Worm (Caenorhabditis elegans) whole organism, L4 larva: ENCODE measurements around the gene dnc-2.

Experiments used
- F26F4.8 ChIP-seq: fragments of 200-800 bp; sonication (Bioruptor generic); conservative IDR thresholded peaks from 2 replicates; pipeline ENCODE4 v1.3.6; 2022; ENCODE audit warnings: missing genetic modification characterization, missing compliant biosample characterization
- F37D6.2 ChIP-seq: sonication (generic microtip); optimal IDR thresholded peaks from 2 replicates; lab custom pipeline; 2016; ENCODE audit warnings: mild to moderate bottlenecking, missing genetic modification characterization, missing compliant biosample characterization
- F44E2.7 ChIP-seq: fragments of 200-800 bp; sonication (Bioruptor generic); IDR thresholded peaks from 2 replicates; pipeline ENCODE4 v2.1.2; 2022; ENCODE audit warnings: missing genetic modification characterization, missing compliant biosample characterization
- Y75B8A.6 ChIP-seq: fragments of 200-800 bp; sonication (Bioruptor generic); IDR thresholded peaks from 2 replicates; pipeline ENCODE4 v1.3.6; 2022; ENCODE audit warnings: missing genetic modification reagents, missing genetic modification characterization, missing compliant biosample characterization
- aha-1 ChIP-seq: fragments of 150-350 bp; peaks from one replicate; lab custom pipeline; 2014; ENCODE audit warnings: missing biosample characterization, missing genetic modification characterization
- arid-1 ChIP-seq: fragments of 200-800 bp; sonication (Bioruptor generic); conservative IDR thresholded peaks from 2 replicates; pipeline ENCODE4 v1.3.6; 2022; ENCODE audit warnings: missing genetic modification reagents, missing genetic modification characterization, missing compliant biosample characterization
- attf-4 ChIP-seq: sonication (generic microtip); optimal IDR thresholded peaks from 3 replicates; lab custom pipeline; 2017; ENCODE audit warnings: missing biosample characterization, missing genetic modification characterization
- ceh-28 ChIP-seq: fragments of 150-350 bp; optimal IDR thresholded peaks from 2 replicates; lab custom pipeline; 2014; ENCODE audit warnings: missing biosample characterization, missing genetic modification reagents, missing genetic modification characterization
- ceh-44 ChIP-seq: fragments of 200-800 bp; sonication (Bioruptor generic); IDR thresholded peaks from 2 replicates; pipeline ENCODE4 v1.3.6; 2022; ENCODE audit warnings: missing genetic modification reagents, missing genetic modification characterization, missing compliant biosample characterization
- ceh-82 ChIP-seq: sonication (generic microtip); optimal IDR thresholded peaks from 2 replicates; lab custom pipeline; 2017; ENCODE audit warnings: missing biosample characterization, missing genetic modification characterization
- daf-16 ChIP-seq, 3 experiments: sonication (generic microtip); optimal IDR thresholded peaks; 2 replicates each; lab custom pipeline; 2016 to 2017; ENCODE audit warnings: missing genetic modification characterization in 3 of 3, missing genetic modification reagents in 3 of 3, mild to moderate bottlenecking in 2 of 3, missing compliant biosample characterization in 2 of 3, missing biosample characterization in 1 of 3, moderate library complexity in 1 of 3
- daf-19 ChIP-seq: fragments of 200-800 bp; sonication (Bioruptor generic); conservative IDR thresholded peaks from 2 replicates; pipeline ENCODE4 v1.3.6; 2022; ENCODE audit warnings: missing genetic modification characterization, missing compliant biosample characterization
- dmd-6 ChIP-seq: fragments of 200-800 bp; sonication (Bioruptor generic); IDR thresholded peaks from 2 replicates; pipeline ENCODE4 v1.3.6; 2022; ENCODE audit warnings: missing genetic modification reagents, missing genetic modification characterization, missing compliant biosample characterization
- duxl-1 ChIP-seq: sonication (generic microtip); optimal IDR thresholded peaks from 2 replicates; lab custom pipeline; 2016; ENCODE audit warnings: mild to moderate bottlenecking, missing genetic modification characterization, moderate library complexity, missing compliant biosample characterization; ENCODE audit not compliant: poor library complexity
- dve-1 ChIP-seq: sonication (generic microtip); optimal IDR thresholded peaks from 2 replicates; lab custom pipeline; 2017; ENCODE audit warnings: antibody characterized with exemption, mild to moderate bottlenecking, missing genetic modification characterization, missing compliant biosample characterization; ENCODE audit not compliant: insufficient read depth
- egl-43 ChIP-seq: fragments of 200-800 bp; sonication (Bioruptor generic); IDR thresholded peaks from 2 replicates; pipeline ENCODE4 v1.3.6; 2022; ENCODE audit warnings: missing genetic modification reagents, missing genetic modification characterization, missing compliant biosample characterization
- fos-1 ChIP-seq: fragments of 150-350 bp; optimal IDR thresholded peaks from 2 replicates; lab custom pipeline; 2014; ENCODE audit warnings: missing biosample characterization, missing genetic modification characterization
- hlh-11 ChIP-seq: fragments of 200-800 bp; sonication (Bioruptor generic); optimal IDR thresholded peaks from 2 replicates; lab custom pipeline; 2018; ENCODE audit warnings: mild to moderate bottlenecking, missing genetic modification characterization, missing compliant biosample characterization
- hlh-30 ChIP-seq: sonication (generic microtip); optimal IDR thresholded peaks from 2 replicates; lab custom pipeline; 2017; ENCODE audit warnings: antibody characterized with exemption, mild to moderate bottlenecking, missing genetic modification characterization, missing compliant biosample characterization; ENCODE audit not compliant: insufficient read depth
- hmg-1.1 ChIP-seq: fragments of 200-800 bp; sonication (Bioruptor generic); IDR thresholded peaks from 2 replicates; pipeline ENCODE4 v1.3.6; 2022; ENCODE audit warnings: missing genetic modification reagents, missing genetic modification characterization, missing compliant biosample characterization
- jun-1 ChIP-seq: fragments of 150-350 bp; optimal IDR thresholded peaks from 2 replicates; lab custom pipeline; 2014; ENCODE audit warnings: missing biosample characterization, missing genetic modification reagents, missing genetic modification characterization
- lin-1 ChIP-seq: fragments of 200-800 bp; sonication (Bioruptor generic); IDR thresholded peaks from 2 replicates; pipeline ENCODE4 v1.3.6; 2022; ENCODE audit warnings: missing genetic modification reagents, missing genetic modification characterization, missing compliant biosample characterization
- lin-13 ChIP-seq: fragments of 150-350 bp; optimal IDR thresholded peaks from 2 replicates; lab custom pipeline; 2014; ENCODE audit warnings: missing biosample characterization, missing genetic modification reagents, missing genetic modification characterization
- lin-29 ChIP-seq: fragments of 200-800 bp; sonication (Bioruptor generic); IDR thresholded peaks from 2 replicates; pipeline ENCODE4 v1.3.6; 2022; ENCODE audit warnings: missing genetic modification reagents, missing genetic modification characterization, missing compliant biosample characterization
- lin-39 ChIP-seq: fragments of 150-350 bp; optimal IDR thresholded peaks from 2 replicates; lab custom pipeline; 2014; ENCODE audit warnings: missing biosample characterization, missing genetic modification reagents, missing genetic modification characterization
- lsy-2 ChIP-seq, 2 experiments: fragments of 150-350 bp in 1 of 2; sonication (generic microtip) in 1 of 2; optimal IDR thresholded peaks; 2 replicates each; lab custom pipeline; 2014 to 2017; ENCODE audit warnings: missing biosample characterization in 2 of 2, missing genetic modification characterization in 2 of 2
- madf-5 ChIP-seq, 2 experiments: fragments of 200-800 bp; sonication (Bioruptor generic); IDR thresholded peaks; 2 replicates each; pipeline ENCODE4 v1.3.6; 2022; ENCODE audit warnings: missing compliant biosample characterization in 2 of 2, missing genetic modification characterization in 2 of 2
- mdl-1 ChIP-seq, 2 experiments: fragments of 150-350 bp in 1 of 2; sonication (generic microtip) in 1 of 2; optimal IDR thresholded peaks; 2 replicates each; lab custom pipeline; 2014 to 2017; ENCODE audit warnings: missing biosample characterization in 2 of 2, missing genetic modification characterization in 2 of 2
- mes-2 ChIP-seq: sonication (generic microtip); optimal IDR thresholded peaks from 2 replicates; lab custom pipeline; 2016; ENCODE audit warnings: missing genotype, mild to moderate bottlenecking, missing genetic modification characterization, missing compliant biosample characterization; ENCODE audit not compliant: poor library complexity, severe bottlenecking
- nhr-28 ChIP-seq: fragments of 150-350 bp; optimal IDR thresholded peaks from 2 replicates; lab custom pipeline; 2014; ENCODE audit warnings: missing biosample characterization, missing genetic modification characterization
- nhr-48 ChIP-seq: sonication (generic microtip); optimal IDR thresholded peaks from 2 replicates; lab custom pipeline; 2016; ENCODE audit warnings: mild to moderate bottlenecking, missing genetic modification characterization, missing compliant biosample characterization
- nhr-6 ChIP-seq: fragments of 150-350 bp; optimal IDR thresholded peaks from 2 replicates; lab custom pipeline; 2014; ENCODE audit warnings: missing biosample characterization, missing genetic modification characterization
- php-3 ChIP-seq: fragments of 200-800 bp; sonication (Bioruptor generic); IDR thresholded peaks from 2 replicates; pipeline ENCODE4 v1.3.6; 2022; ENCODE audit warnings: missing genetic modification reagents, missing genetic modification characterization, missing compliant biosample characterization
- saeg-2 ChIP-seq: fragments of 200-800 bp; sonication (Bioruptor generic); IDR thresholded peaks from 2 replicates; pipeline ENCODE4 v1.3.6; 2022; ENCODE audit warnings: missing genetic modification reagents, missing genetic modification characterization, missing compliant biosample characterization
- sdz-12 ChIP-seq: fragments of 200-800 bp; sonication (Bioruptor generic); optimal IDR thresholded peaks from 2 replicates; lab custom pipeline; 2018; ENCODE audit warnings: mild to moderate bottlenecking, missing genetic modification characterization, missing compliant biosample characterization
- set-16 ChIP-seq: fragments of 200-800 bp; sonication (Bioruptor generic); IDR thresholded peaks from 2 replicates; pipeline ENCODE4 v1.3.6; 2022; ENCODE audit warnings: missing genetic modification reagents, missing genetic modification characterization, missing compliant biosample characterization
- snpc-1.2 ChIP-seq: fragments of 200-800 bp; sonication (Bioruptor generic); IDR thresholded peaks from 2 replicates; pipeline ENCODE4 v1.3.6; 2022; ENCODE audit warnings: missing genetic modification reagents, missing genetic modification characterization, missing compliant biosample characterization
- snpc-4 ChIP-seq: fragments of 150-350 bp; optimal IDR thresholded peaks from 2 replicates; lab custom pipeline; 2014; ENCODE audit warnings: missing biosample characterization, missing genetic modification characterization
- spr-3 ChIP-seq: fragments of 200-800 bp; sonication (Bioruptor generic); optimal IDR thresholded peaks from 2 replicates; lab custom pipeline; 2018; ENCODE audit warnings: mild to moderate bottlenecking, missing genetic modification characterization, missing compliant biosample characterization
- unc-39 ChIP-seq: sonication (generic microtip); optimal IDR thresholded peaks from 2 replicates; lab custom pipeline; 2017; ENCODE audit warnings: missing biosample characterization, missing genetic modification characterization
- unc-62 ChIP-seq, 3 experiments: fragments of 150-350 bp in 1 of 3; sonication (generic microtip); optimal IDR thresholded peaks in 2 of 3; peaks in 1 of 3; 1 replicate in 1 of 3; 2 replicates in 2 of 3; lab custom pipeline; 2014 to 2017; ENCODE audit warnings: missing biosample characterization in 3 of 3, missing genetic modification characterization in 3 of 3, missing genetic modification reagents in 3 of 3, missing genotype in 1 of 3
- zag-1 ChIP-seq: fragments of 150-350 bp; optimal IDR thresholded peaks from 2 replicates; lab custom pipeline; 2014; ENCODE audit warnings: missing biosample characterization, missing genetic modification characterization
- zfp-3 ChIP-seq: fragments of 200-800 bp; sonication (Bioruptor generic); conservative IDR thresholded peaks from 2 replicates; pipeline ENCODE4 v1.3.6; 2022; ENCODE audit warnings: missing genetic modification reagents, missing genetic modification characterization, missing compliant biosample characterization
- zip-11 ChIP-seq: fragments of 200-800 bp; sonication (Bioruptor generic); IDR thresholded peaks from 2 replicates; pipeline ENCODE4 v1.3.6; 2022; ENCODE audit warnings: missing genetic modification characterization, missing compliant biosample characterization
- ztf-11 ChIP-seq: fragments of 150-350 bp; optimal IDR thresholded peaks from 2 replicates; lab custom pipeline; 2014; ENCODE audit warnings: missing biosample characterization, missing genetic modification characterization

Gene dnc-2

ce11 chrIII:5948986-5949385 is 23.4 kb upstream of the dnc-2 start:
- TF ChIP-seq nhr-48 (tag; lab: Kevin White, UChicago) (no peak), php-3 (GFP tag; lab: Robert Waterston, UW) (peak; percentile 60; the same call in 1 of the 2 replicates), dmd-6 (GFP tag; lab: Robert Waterston, UW) (peak; percentile 32; the same call in 1 of the 2 replicates), dve-1 (peak; percentile 43)

- TF ChIP-seq ceh-44 (GFP tag; lab: Robert Waterston, UW), result no peak
- no peak for TF ChIP-seq fos-1 (tag; lab: Kevin White, UChicago)
- peak; percentile 40 for TF ChIP-seq mes-2 (tag; lab: Kevin White, UChicago)
- no peak for TF ChIP-seq sdz-12 (GFP tag; lab: Kevin White, UChicago)
- peak in 1 of 2 experiments; percentile 69 for TF ChIP-seq mdl-1 (tag; optimal IDR thresholded peaks at IDR 0.05; lab: Kevin White, UChicago)
- no peak for TF ChIP-seq Y75B8A.6
- no peak for TF ChIP-seq madf-5 (GFP tag; IDR thresholded peaks at IDR 0.05; lab: Robert Waterston, UW)
- no peak for TF ChIP-seq attf-4 (tag; lab: Kevin White, UChicago)
- TF ChIP-seq hlh-30, result peak; percentile 76
- TF ChIP-seq daf-16 (GFP tag; optimal IDR thresholded peaks at IDR 0.05; lab: Kevin White, UChicago), result no peak
- TF ChIP-seq daf-16 (tag; optimal IDR thresholded peaks at IDR 0.05; lab: Kevin White, UChicago), result peak; percentile 13
- TF ChIP-seq lsy-2 (tag; optimal IDR thresholded peaks at IDR 0.05; lab: Kevin White, UChicago), result peak in 1 of 2 experiments; percentile 21
- TF ChIP-seq ceh-82, result no peak
- peak in 1 of 2 experiments; percentile 68 for TF ChIP-seq unc-62 (GFP tag; optimal IDR thresholded peaks at IDR 0.05 in 1 of 2; lab: Kevin White, UChicago)
- no peak for TF ChIP-seq unc-62 (tag; optimal IDR thresholded peaks at IDR 0.05; lab: Kevin White, UChicago)
- no peak for TF ChIP-seq unc-39 (tag; lab: Kevin White, UChicago)
- TF ChIP-seq lin-13 (GFP tag; lab: Kevin White, UChicago), result no peak
- TF ChIP-seq F37D6.2, result no peak
- TF ChIP-seq snpc-4, result no peak
- 0 out of 2 replicates have a peak, but pooled peaks have one; percentile 7 for TF ChIP-seq arid-1 (GFP tag; lab: Robert Waterston, UW)
- TF ChIP-seq aha-1 (tag; lab: Kevin White, UChicago), result peak; percentile 75
- no peak for TF ChIP-seq zag-1 (tag; lab: Kevin White, UChicago)
- no peak for TF ChIP-seq daf-19 (GFP tag; lab: Robert Waterston, UW)
- TF ChIP-seq hlh-11 (tag; lab: Kevin White, UChicago), result peak; percentile 44
- no peak for TF ChIP-seq nhr-6 (tag; lab: Kevin White, UChicago)
- TF ChIP-seq duxl-1 (tag; lab: Kevin White, UChicago), result no peak
- TF ChIP-seq saeg-2 (GFP tag; lab: Robert Waterston, UW), result no peak
- TF ChIP-seq ztf-11, result no peak
- TF ChIP-seq dve-1, result peak; percentile 8
- no peak for TF ChIP-seq F44E2.7
- peak; percentile 57 for TF ChIP-seq nhr-28 (tag; lab: Kevin White, UChicago)
- TF ChIP-seq F26F4.8, result no peak
- no peak for TF ChIP-seq lin-39 (tag; lab: Kevin White, UChicago)
- TF ChIP-seq lin-1, result no peak
These were observed 22.8 kb upstream of the dnc-2 start, which contains the start of the genes F25B5.6 and F25B5.3 for ce11 chrIII:5948162-5948933. F25B5.6 (minus strand) TSS chrIII:5948733. F25B5.3 (plus strand) TSS chrIII:5948883.

ce11 chrIII:5945865-5946264 is 20.3 kb upstream of the dnc-2 start, which contains the start of gene F25B5.5:
F25B5.5 (minus strand) TSS chrIII:5946124.
- TF ChIP-seq Y75B8A.6 (no peak), saeg-2 (GFP tag; lab: Robert Waterston, UW) (no peak), duxl-1 (tag; lab: Kevin White, UChicago) (no peak), mdl-1 (tag; optimal IDR thresholded peaks at IDR 0.05; lab: Kevin White, UChicago) (no peak), lsy-2 (tag; optimal IDR thresholded peaks at IDR 0.05; lab: Kevin White, UChicago) (no peak), set-16 (GFP tag; lab: Robert Waterston, UW) (no peak), ceh-28 (no peak), zfp-3 (GFP tag; lab: Robert Waterston, UW) (peak; percentile 81), lin-29 (no peak), snpc-1.2 (GFP tag; lab: Robert Waterston, UW) (0 out of 2 replicates have a peak, but pooled peaks have one; percentile 29), zip-11 (no peak), spr-3 (GFP tag; lab: Kevin White, UChicago) (no peak), zag-1 (tag; lab: Kevin White, UChicago) (no peak), arid-1 (GFP tag; lab: Robert Waterston, UW) (no peak), egl-43 (GFP tag; lab: Robert Waterston, UW) (no peak), lin-1 (0 out of 2 replicates have a peak, but pooled peaks have one; percentile 13), hmg-1.1 (GFP tag; lab: Robert Waterston, UW) (no peak), jun-1 (tag; lab: Kevin White, UChicago) (no peak)
